Worm (Caenorhabditis elegans) whole organism, L4/young adult: ENCODE data around the gene Y45F10C.4.

Experiments
- W03F9.2 ChIP-seq: fragments of 150-350 bp; optimal IDR thresholded peaks from 2 replicates; lab custom pipeline; 2014; ENCODE audit warnings: missing biosample characterization, missing genetic modification characterization
- dao-5 ChIP-seq: sonication (generic microtip); optimal IDR thresholded peaks from 2 replicates; lab custom pipeline; 2016; ENCODE audit warnings: missing genotype, missing genetic modification characterization, moderate library complexity, missing compliant biosample characterization
- him-1 ChIP-seq: sonication (generic microtip); optimal IDR thresholded peaks from 2 replicates; lab custom pipeline; 2016; ENCODE audit warnings: missing genotype, missing genetic modification reagents, missing genetic modification characterization, missing compliant biosample characterization

DNA sequence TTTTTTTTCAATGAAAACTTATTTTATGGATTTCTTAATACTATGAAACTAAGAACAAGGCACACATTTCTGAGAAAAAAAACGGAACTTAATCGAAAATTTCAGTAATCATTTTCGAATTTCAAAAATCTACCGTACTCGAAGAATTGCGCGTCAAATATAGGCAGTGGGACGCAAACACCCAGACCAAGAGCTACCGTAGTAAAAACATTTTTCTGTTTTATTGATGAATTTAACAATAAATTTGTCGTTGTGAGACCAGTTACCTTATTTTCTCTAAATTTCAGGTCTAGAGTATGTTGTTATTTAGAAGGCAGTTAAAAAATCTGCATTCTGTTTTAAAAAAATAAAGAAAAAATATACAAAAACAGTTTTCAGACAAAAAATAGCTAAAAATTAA is 23.6 kb upstream of the Y45F10C.4 start:
- TF ChIP-seq him-1 (tag; lab: Kevin White, UChicago): no peak
- TF ChIP-seq W03F9.2 (tag; lab: Kevin White, UChicago): no peak
- no peak for TF ChIP-seq dao-5 (tag; lab: Kevin White, UChicago)
